Fruit fly (Drosophila melanogaster): ENCODE results near the gene CG17261.

The CG17261 gene

DNA sequence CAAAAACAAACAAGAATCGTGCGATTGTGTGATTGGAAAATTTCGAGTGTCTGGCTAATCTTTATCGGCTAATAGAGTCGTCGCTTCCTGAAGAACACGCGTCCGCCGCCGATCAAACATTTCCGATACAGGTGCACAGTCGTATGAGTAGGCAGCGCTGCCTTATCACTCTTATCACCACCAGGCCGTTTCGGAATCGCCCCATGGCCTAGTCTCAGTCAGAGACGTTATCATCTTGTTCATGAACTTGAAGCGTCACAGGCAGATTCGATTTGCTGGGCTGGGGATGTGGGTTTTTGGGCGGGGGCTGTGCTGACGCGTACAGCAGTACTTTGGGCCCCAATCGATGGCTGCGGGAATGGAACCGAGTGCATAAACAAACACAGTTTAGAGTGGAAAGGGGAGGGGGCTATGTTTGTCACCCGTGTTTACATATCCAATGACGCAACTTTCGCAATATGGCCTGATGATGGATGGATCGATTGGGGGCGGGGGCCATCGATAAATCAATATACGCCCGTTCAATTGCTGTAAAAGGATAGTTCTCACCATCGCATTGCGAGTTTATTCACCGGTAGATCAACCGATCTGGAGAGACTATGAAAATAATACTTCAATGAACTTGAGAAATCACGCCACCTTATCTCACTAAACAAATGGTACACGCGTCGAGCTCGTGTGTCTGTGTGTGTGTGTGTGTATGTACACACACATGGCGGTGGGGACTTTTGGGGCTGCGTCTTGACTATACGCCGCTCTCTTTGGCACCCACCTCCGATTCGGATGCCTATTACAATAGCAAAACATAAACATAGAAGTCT is 15.8 kb downstream of the CG17261 start (continued):
- peak; percentile 90 for TF ChIP-seq cwo (GFP tag; optimal IDR thresholded peaks at IDR 0.05)
- peak; percentile 99 for TF ChIP-seq grn (GFP tag; optimal IDR thresholded peaks at IDR 0.05)
- no peak for TF ChIP-seq phol (tag; optimal IDR thresholded peaks at IDR 0.05)
- no peak for TF ChIP-seq CG8290 (GFP tag; optimal IDR thresholded peaks at IDR 0.05)
- TF ChIP-seq CG8290 (tag; optimal IDR thresholded peaks at IDR 0.05) = peak in 1 of 2 experiments; percentile 18
- peak; percentile 2 for TF ChIP-seq org-1 (GFP tag; optimal IDR thresholded peaks at IDR 0.05)
- no peak for TF ChIP-seq zfh1 (GFP tag; IDR thresholded peaks at IDR 0.05)
- TF ChIP-seq CG15601 (tag; optimal IDR thresholded peaks at IDR 0.05) = no peak
- peak; percentile 41 for TF ChIP-seq CG4328 (GFP tag; optimal IDR thresholded peaks at IDR 0.05)
- TF ChIP-seq CG13296 (GFP tag; optimal IDR thresholded peaks at IDR 0.05) = peak; percentile 36
- TF ChIP-seq Hey (tag; optimal IDR thresholded peaks at IDR 0.05) = peak; percentile 95
- TF ChIP-seq slou (GFP tag; optimal IDR thresholded peaks at IDR 0.05) = no peak
- TF ChIP-seq CG9932 (GFP tag; IDR thresholded peaks at IDR 0.05) = 0 out of 2 replicates have a peak, but pooled peaks have one; percentile 22
- no peak for TF ChIP-seq CG32772 (GFP tag; IDR thresholded peaks at IDR 0.05)
- TF ChIP-seq stc (GFP tag; IDR thresholded peaks at IDR 0.05) = 0 out of 2 replicates have a peak, but pooled peaks have one; percentile 10
- TF ChIP-seq GATAe (GFP tag; conservative IDR thresholded peaks at IDR 0.05) = peak; percentile 71
- peak; percentile 89 for TF ChIP-seq gro (GFP tag; optimal IDR thresholded peaks at IDR 0.05)
- TF ChIP-seq kay (GFP tag; optimal IDR thresholded peaks at IDR 0.05) = peak; percentile 41
- TF ChIP-seq CG6689 (GFP tag; IDR thresholded peaks at IDR 0.05) = 0 out of 2 replicates have a peak, but pooled peaks have one; percentile 10
- peak; percentile 76 for TF ChIP-seq lab (GFP tag; optimal IDR thresholded peaks at IDR 0.05)
- no peak for TF ChIP-seq CG12391 (tag; optimal IDR thresholded peaks at IDR 0.05)
- TF ChIP-seq mirr (GFP tag; optimal IDR thresholded peaks at IDR 0.05) = peak; percentile 94
- peak; percentile 94 for TF ChIP-seq CG34376 (GFP tag; optimal IDR thresholded peaks at IDR 0.05)
- TF ChIP-seq CG30431 (GFP tag; optimal IDR thresholded peaks at IDR 0.05) = no peak
- peak; percentile 5; the same call in 1 of the 2 replicates for TF ChIP-seq onecut (GFP tag; IDR thresholded peaks at IDR 0.05)
- peak; percentile 98 for TF ChIP-seq Vsx1 (GFP tag; optimal IDR thresholded peaks at IDR 0.05)
- peak in 1 of 2 experiments; percentile 13 for TF ChIP-seq chif (GFP tag; optimal IDR thresholded peaks at IDR 0.05)
- TF ChIP-seq chinmo (GFP tag; IDR thresholded peaks at IDR 0.05; ENCODE audit: partially characterized antibody) = 0 out of 4 replicates have a peak, but pooled peaks have one; percentile 37
- TF ChIP-seq CG5180 (GFP tag; optimal IDR thresholded peaks at IDR 0.05) = peak; percentile 15
- TF ChIP-seq psq (GFP tag; optimal IDR thresholded peaks at IDR 0.05) = no peak
- no peak for TF ChIP-seq sqz (GFP tag; optimal IDR thresholded peaks at IDR 0.05)
- peak; percentile 58 for TF ChIP-seq kni (GFP tag; optimal IDR thresholded peaks at IDR 0.05)
- TF ChIP-seq Asciz (GFP tag; optimal IDR thresholded peaks at IDR 0.05) = peak; percentile 1
- TF ChIP-seq sug (tag; optimal IDR thresholded peaks at IDR 0.05) = peak; percentile 93
- TF ChIP-seq caup (GFP tag; optimal IDR thresholded peaks at IDR 0.05; ENCODE audit: severe bottlenecking) = peak; percentile 32
- no peak for TF ChIP-seq D (optimal IDR thresholded peaks at IDR 0.05)
- peak; percentile 0 for TF ChIP-seq D (GFP tag; optimal IDR thresholded peaks at IDR 0.05)
- peak; percentile 40 for TF ChIP-seq HmgZ (tag; optimal IDR thresholded peaks at IDR 0.05)
- TF ChIP-seq CG15696 (tag; optimal IDR thresholded peaks at IDR 0.05) = peak; percentile 2
- TF ChIP-seq Hr78 (GFP tag; optimal IDR thresholded peaks at IDR 0.05) = peak in 1 of 2 experiments; percentile 40
- TF ChIP-seq sd (tag; optimal IDR thresholded peaks at IDR 0.05) = peak; percentile 75
- TF ChIP-seq CG12769 (tag; optimal IDR thresholded peaks at IDR 0.05) = peak; percentile 32
- peak; percentile 58 for TF ChIP-seq Med (GFP tag)
